Fruit fly (Drosophila melanogaster): ENCODE measurements around the gene CG6843.

The CG6843 gene

DNA sequence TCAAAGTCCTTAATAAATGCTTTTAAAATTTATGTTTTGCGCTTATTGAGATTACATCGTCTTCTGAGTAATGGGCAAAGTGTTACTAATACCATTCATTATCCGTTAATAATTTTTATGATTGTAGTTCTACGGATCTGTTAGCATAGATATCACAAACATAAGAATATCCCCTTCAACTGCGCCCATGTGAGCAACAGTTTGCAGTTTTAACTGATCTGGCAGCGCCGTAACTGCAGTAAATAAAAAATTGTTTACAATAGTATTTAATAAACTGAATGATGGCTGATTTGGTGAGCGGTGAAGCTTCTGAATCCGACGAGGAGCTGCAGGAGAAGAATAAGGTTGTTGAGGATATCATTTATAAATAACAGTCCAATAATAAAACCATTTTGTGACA is 31.4 kb upstream of the CG6843 start, which contains the start of gene Blos3:
Blos3 (plus strand) TSS at position 198 of the 400 bp plus-strand sequence.
- no peak for TF ChIP-seq Hr78 (GFP tag; optimal IDR thresholded peaks at IDR 0.05)
- no peak for TF ChIP-seq CG32264 (GFP tag; optimal IDR thresholded peaks at IDR 0.05)
- TF ChIP-seq Myc (optimal IDR thresholded peaks at IDR 0.05) = no peak
- TF ChIP-seq pan (optimal IDR thresholded peaks at IDR 0.05) = no peak
- no peak for TF ChIP-seq GATAd (GFP tag; optimal IDR thresholded peaks at IDR 0.05)
- no peak for TF ChIP-seq brk (GFP tag; optimal IDR thresholded peaks at IDR 0.05)
- TF ChIP-seq rgr (GFP tag; optimal IDR thresholded peaks at IDR 0.05) = peak; percentile 55
- no peak for TF ChIP-seq Mio (GFP tag; optimal IDR thresholded peaks at IDR 0.05)
- no peak for TF ChIP-seq sv (GFP tag; optimal IDR thresholded peaks at IDR 0.05)
- TF ChIP-seq woc (GFP tag; optimal IDR thresholded peaks at IDR 0.05) = no peak
- TF ChIP-seq dmrt93B (GFP tag; optimal IDR thresholded peaks at IDR 0.05) = no peak
- peak; percentile 44 for TF ChIP-seq psq (GFP tag; optimal IDR thresholded peaks at IDR 0.05)
- no peak for TF ChIP-seq sage (GFP tag; optimal IDR thresholded peaks at IDR 0.05)
- no peak for TF ChIP-seq CrebA (GFP tag; optimal IDR thresholded peaks at IDR 0.05; ENCODE audit: borderline replicate concordance)
- no peak for TF ChIP-seq usp (GFP tag; optimal IDR thresholded peaks at IDR 0.05)
- no peak for TF ChIP-seq br (GFP tag; optimal IDR thresholded peaks at IDR 0.05)
- TF ChIP-seq dl (GFP tag; optimal IDR thresholded peaks at IDR 0.05; ENCODE audit: insufficient read depth in 1 of 2, partially characterized antibody in 2 of 2) = no peak
- peak in 1 of 2 experiments; percentile 83 for TF ChIP-seq foxo (GFP tag; optimal IDR thresholded peaks at IDR 0.05)
- no peak for TF ChIP-seq lola (GFP tag; optimal IDR thresholded peaks at IDR 0.05)
- peak; percentile 54 for TF ChIP-seq Jra (GFP tag; optimal IDR thresholded peaks at IDR 0.05)
- no peak for TF ChIP-seq tai (GFP tag; optimal IDR thresholded peaks at IDR 0.05)
- TF ChIP-seq jim (GFP tag; optimal IDR thresholded peaks at IDR 0.05) = no peak
- TF ChIP-seq h (GFP tag; optimal IDR thresholded peaks at IDR 0.05) = peak; percentile 71
- TF ChIP-seq Hnf4 (GFP tag; optimal IDR thresholded peaks at IDR 0.05) = no peak
- TF ChIP-seq Hr83 (GFP tag; optimal IDR thresholded peaks at IDR 0.05; ENCODE audit: poor library complexity, severe bottlenecking) = peak; percentile 54
- TF ChIP-seq Dif (GFP tag; optimal IDR thresholded peaks at IDR 0.05; ENCODE audit: partially characterized antibody) = no peak
- TF ChIP-seq OdsH (GFP tag; optimal IDR thresholded peaks at IDR 0.05) = peak; percentile 50
- no peak for TF ChIP-seq Sp1 (GFP tag; optimal IDR thresholded peaks at IDR 0.05)
- no peak for TF ChIP-seq Rel (GFP tag; optimal IDR thresholded peaks at IDR 0.05)
- no peak for TF ChIP-seq Rel (tag; optimal IDR thresholded peaks at IDR 0.05)
- no peak for TF ChIP-seq Vsx2 (GFP tag; optimal IDR thresholded peaks at IDR 0.05; ENCODE audit: partially characterized antibody)
- peak; percentile 52 for TF ChIP-seq CG9705 (GFP tag; optimal IDR thresholded peaks at IDR 0.05)
- TF ChIP-seq Abd-B (GFP tag; optimal IDR thresholded peaks at IDR 0.05) = no peak
- no peak for TF ChIP-seq Dfd (GFP tag; optimal IDR thresholded peaks at IDR 0.05)
- no peak for TF ChIP-seq dsf (GFP tag; optimal IDR thresholded peaks at IDR 0.05; ENCODE audit: borderline replicate concordance)
- no peak for TF ChIP-seq N (GFP tag; optimal IDR thresholded peaks at IDR 0.05)
- no peak for TF ChIP-seq fru (GFP tag; optimal IDR thresholded peaks at IDR 0.05)
- peak; percentile 46 for TF ChIP-seq HLH106 (tag; optimal IDR thresholded peaks at IDR 0.05)
- peak; percentile 61 for TF ChIP-seq ey (GFP tag; optimal IDR thresholded peaks at IDR 0.05)

DNA sequence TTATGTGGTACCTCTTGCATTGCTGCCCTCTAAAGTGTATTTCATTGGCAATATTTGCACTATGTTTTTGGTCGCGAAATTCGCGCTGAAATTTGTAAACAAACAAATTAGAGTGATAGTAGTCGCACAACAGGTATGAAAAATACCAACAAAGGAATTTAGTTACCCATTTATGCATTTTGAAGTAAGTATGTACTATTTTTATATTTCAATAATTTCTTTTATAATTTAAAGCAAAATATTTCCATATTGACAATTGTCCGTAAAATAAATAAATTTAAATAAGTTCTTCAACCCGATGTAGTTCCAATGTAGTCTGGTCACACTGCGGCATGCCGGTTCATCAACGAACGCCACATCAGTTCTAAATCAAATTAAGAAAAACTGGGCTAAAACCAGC is 29.0 kb upstream of the CG6843 start, which contains the start of the genes Rad9 and Uggt:
Rad9 (minus strand) TSS at position 114 of the 400 bp plus-strand sequence.
Uggt (plus strand) TSS at position 308 of the 400 bp plus-strand sequence.
- TF ChIP-seq h (GFP tag; optimal IDR thresholded peaks at IDR 0.05) (no peak), psq (GFP tag; optimal IDR thresholded peaks at IDR 0.05) (peak; percentile 20), Mio (GFP tag; optimal IDR thresholded peaks at IDR 0.05) (no peak)

DNA sequence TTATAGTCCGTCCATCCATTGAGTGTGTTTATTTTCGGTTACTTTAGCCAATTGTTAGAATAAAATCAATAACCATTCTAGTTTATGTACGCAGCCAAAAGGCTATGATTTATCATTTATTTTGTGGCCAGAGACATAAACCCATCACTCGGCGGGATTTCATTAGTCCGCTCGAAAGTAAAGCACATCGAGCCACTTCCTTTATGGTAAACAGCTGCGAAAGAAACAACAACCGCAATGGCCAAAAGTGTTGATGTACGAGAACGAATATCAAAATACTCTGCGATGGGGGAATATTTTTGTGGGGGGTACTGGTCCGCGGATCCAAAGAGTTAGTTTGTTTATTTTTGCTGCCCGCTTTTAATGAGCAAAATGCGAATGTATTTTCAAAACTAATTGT is 19.8 kb upstream of the CG6843 start:
- TF ChIP-seq Dfd (GFP tag; optimal IDR thresholded peaks at IDR 0.05) (no peak), GATAd (GFP tag; optimal IDR thresholded peaks at IDR 0.05) (no peak), Rel (GFP tag; optimal IDR thresholded peaks at IDR 0.05) (no peak), Rel (tag; optimal IDR thresholded peaks at IDR 0.05) (no peak), h (GFP tag; optimal IDR thresholded peaks at IDR 0.05) (no peak), CrebA (GFP tag; optimal IDR thresholded peaks at IDR 0.05; ENCODE audit: borderline replicate concordance) (no peak), psq (GFP tag; optimal IDR thresholded peaks at IDR 0.05) (no peak)

All from whole organism, wandering third instar larva.